Worm (Caenorhabditis elegans) whole organism, L4 larva: ENCODE results near the gene F59A6.2.

Experiments used
- mxl-3 ChIP-seq: fragments of 200-800 bp; sonication (Bioruptor generic); optimal IDR thresholded peaks from 2 replicates; lab custom pipeline; 2018; ENCODE audit warnings: mild to moderate bottlenecking, missing genetic modification characterization, missing compliant biosample characterization
- snpc-4 ChIP-seq: fragments of 150-350 bp; optimal IDR thresholded peaks from 2 replicates; lab custom pipeline; 2014; ENCODE audit warnings: missing biosample characterization, missing genetic modification characterization
- zag-1 ChIP-seq: fragments of 150-350 bp; optimal IDR thresholded peaks from 2 replicates; lab custom pipeline; 2014; ENCODE audit warnings: missing biosample characterization, missing genetic modification characterization

ce11 chrII:5031612-5032011 is 17.1 kb downstream of the F59A6.2 start, which contains the start of gene wdr-83:
- no peak for TF ChIP-seq snpc-4 (tag; lab: Kevin White, UChicago)
- TF ChIP-seq zag-1 (tag; lab: Kevin White, UChicago), result no peak
- TF ChIP-seq mxl-3 (GFP tag; lab: Kevin White, UChicago), result no peak
